Worm (Caenorhabditis elegans) whole organism, L2 larva: ENCODE measurements around the gene C27D6.1.
A peak's percentile ranks its signal among the peaks of the same experiment; 100 is the strongest.

ENCODE experiments used
- C34F6.9 ChIP-seq: fragments of 150-350 bp; optimal IDR thresholded peaks from 2 replicates; lab custom pipeline; 2014; ENCODE audit warnings: missing biosample characterization, missing genetic modification characterization
- F13H6.1 ChIP-seq: sonication (generic microtip); optimal IDR thresholded peaks from 2 replicates; lab custom pipeline; 2016; ENCODE audit warnings: missing genetic modification characterization, missing compliant biosample characterization
- R02D3.7 ChIP-seq: fragments of 150-350 bp; optimal IDR thresholded peaks from 2 replicates; lab custom pipeline; 2014; ENCODE audit warnings: missing biosample characterization, missing genetic modification characterization
- Y55F3AM.14 ChIP-seq: fragments of 200-800 bp; sonication (Bioruptor generic); optimal IDR thresholded peaks from 2 replicates; lab custom pipeline; 2018; ENCODE audit warnings: mild to moderate bottlenecking, missing genetic modification characterization, missing compliant biosample characterization
- ZK546.5 ChIP-seq: sonication (generic microtip); optimal IDR thresholded peaks from 2 replicates; lab custom pipeline; 2017; ENCODE audit warnings: missing biosample characterization, missing genetic modification characterization
- alr-1 ChIP-seq: fragments of 150-350 bp; optimal IDR thresholded peaks from 2 replicates; lab custom pipeline; 2014; ENCODE audit warnings: missing biosample characterization, missing genetic modification characterization
- aly-2 ChIP-seq: fragments of 150-350 bp; optimal IDR thresholded peaks from 2 replicates; lab custom pipeline; 2014; ENCODE audit warnings: missing biosample characterization, missing genetic modification characterization
- ama-1 ChIP-seq: fragments of 150-350 bp; optimal IDR thresholded peaks from 2 replicates; lab custom pipeline; 2018; ENCODE audit warnings: inconsistent platforms
- blmp-1 ChIP-seq: sonication (generic microtip); optimal IDR thresholded peaks from 2 replicates; lab custom pipeline; 2017; ENCODE audit warnings: missing genetic modification characterization, mild to moderate bottlenecking, missing compliant biosample characterization, antibody characterized with exemption, moderate library complexity; ENCODE audit not compliant: insufficient read depth
- ceh-16 ChIP-seq: fragments of 150-350 bp; optimal IDR thresholded peaks from 2 replicates; lab custom pipeline; 2014; ENCODE audit warnings: missing biosample characterization, missing genetic modification characterization
- ceh-82 ChIP-seq: fragments of 150-350 bp; optimal IDR thresholded peaks from 2 replicates; lab custom pipeline; 2014; ENCODE audit warnings: missing biosample characterization, missing genetic modification characterization
- crh-2 ChIP-seq: sonication (generic microtip); optimal IDR thresholded peaks from 2 replicates; lab custom pipeline; 2017; ENCODE audit warnings: missing biosample characterization, missing genetic modification characterization
- dmd-4 ChIP-seq: sonication (generic microtip); optimal IDR thresholded peaks from 2 replicates; lab custom pipeline; 2017; ENCODE audit warnings: missing biosample characterization, missing genetic modification characterization
- egl-27 ChIP-seq: sonication (generic microtip); optimal IDR thresholded peaks from 3 replicates; lab custom pipeline; 2017; ENCODE audit warnings: missing biosample characterization, missing genetic modification reagents, missing genetic modification characterization
- elt-1 ChIP-seq: fragments of 150-350 bp; optimal IDR thresholded peaks from 2 replicates; lab custom pipeline; 2014; ENCODE audit warnings: missing biosample characterization, missing genetic modification characterization
- elt-3 ChIP-seq: sonication (generic microtip); optimal IDR thresholded peaks from 2 replicates; lab custom pipeline; 2017; ENCODE audit warnings: missing biosample characterization, missing genetic modification characterization
- fos-1 ChIP-seq: fragments of 150-350 bp; optimal IDR thresholded peaks from 2 replicates; lab custom pipeline; 2014; ENCODE audit warnings: missing biosample characterization, missing genetic modification characterization
- gmeb-1 ChIP-seq: fragments of 150-350 bp; optimal IDR thresholded peaks from 2 replicates; lab custom pipeline; 2014; ENCODE audit warnings: missing biosample characterization, missing genetic modification characterization
- lin-11 ChIP-seq: fragments of 150-350 bp; sonication (generic microtip); optimal IDR thresholded peaks from 2 replicates; lab custom pipeline; 2014; ENCODE audit warnings: missing biosample characterization, missing genetic modification characterization, inconsistent platforms, mixed read lengths
- lin-13 ChIP-seq: fragments of 150-350 bp; optimal IDR thresholded peaks from 2 replicates; lab custom pipeline; 2014; ENCODE audit warnings: missing biosample characterization, missing genetic modification reagents, missing genetic modification characterization
- lin-39 ChIP-seq: fragments of 150-350 bp; optimal IDR thresholded peaks from 2 replicates; lab custom pipeline; 2014; ENCODE audit warnings: missing biosample characterization, missing genetic modification reagents, missing genetic modification characterization
- lsy-2 ChIP-seq, 2 experiments: fragments of 150-350 bp in 1 of 2; sonication (generic microtip) in 1 of 2; optimal IDR thresholded peaks; 2 replicates each; lab custom pipeline; 2014 to 2017; ENCODE audit warnings: missing biosample characterization in 2 of 2, missing genetic modification characterization in 2 of 2
- mbf-1 ChIP-seq: sonication (generic microtip); optimal IDR thresholded peaks from 2 replicates; lab custom pipeline; 2017; ENCODE audit warnings: missing biosample characterization, missing genetic modification characterization
- mdl-1 ChIP-seq, 2 experiments: fragments of 150-350 bp in 1 of 2; sonication (generic microtip) in 1 of 2; optimal IDR thresholded peaks; 2 replicates each; lab custom pipeline; 2017; ENCODE audit warnings: missing biosample characterization in 2 of 2, missing genetic modification characterization in 2 of 2
- nhr-10 ChIP-seq: sonication (generic microtip); optimal IDR thresholded peaks from 2 replicates; lab custom pipeline; 2017; ENCODE audit warnings: missing biosample characterization, missing genetic modification characterization
- nhr-129 ChIP-seq: fragments of 150-350 bp; optimal IDR thresholded peaks from 2 replicates; lab custom pipeline; 2014; ENCODE audit warnings: missing biosample characterization, missing genetic modification characterization
- nhr-21 ChIP-seq: fragments of 150-350 bp; optimal IDR thresholded peaks from 2 replicates; lab custom pipeline; 2014; ENCODE audit warnings: missing biosample characterization, missing genetic modification characterization
- nhr-23 ChIP-seq: fragments of 150-350 bp; optimal IDR thresholded peaks from 2 replicates; lab custom pipeline; 2014; ENCODE audit warnings: missing biosample characterization, missing genetic modification reagents, missing genetic modification characterization
- nhr-237 ChIP-seq: fragments of 150-350 bp; optimal IDR thresholded peaks from 2 replicates; lab custom pipeline; 2014; ENCODE audit warnings: missing biosample characterization, missing genetic modification characterization
- nhr-25 ChIP-seq: fragments of 150-350 bp; sonication (generic microtip); optimal IDR thresholded peaks from 3 replicates; lab custom pipeline; 2014; ENCODE audit warnings: missing biosample characterization, missing genetic modification characterization
- nhr-6 ChIP-seq: fragments of 150-350 bp; optimal IDR thresholded peaks from 2 replicates; lab custom pipeline; 2014; ENCODE audit warnings: missing biosample characterization, missing genetic modification characterization
- nhr-77 ChIP-seq: fragments of 150-350 bp; optimal IDR thresholded peaks from 2 replicates; lab custom pipeline; 2014; ENCODE audit warnings: missing biosample characterization, missing genetic modification characterization
- peb-1 ChIP-seq: fragments of 150-350 bp; optimal IDR thresholded peaks from 2 replicates; lab custom pipeline; 2014; ENCODE audit warnings: missing biosample characterization, missing genetic modification characterization
- sma-3 ChIP-seq: sonication (generic microtip); optimal IDR thresholded peaks from 2 replicates; lab custom pipeline; 2016; ENCODE audit warnings: missing genetic modification reagents, missing genetic modification characterization, missing compliant biosample characterization
- sma-9 ChIP-seq, 2 experiments: fragments of 150-350 bp in 1 of 2; sonication (generic microtip) in 1 of 2; optimal IDR thresholded peaks; 2 replicates each; lab custom pipeline; 2014 to 2016; ENCODE audit warnings: missing genetic modification characterization in 2 of 2, mild to moderate bottlenecking in 1 of 2, missing biosample characterization in 1 of 2, missing compliant biosample characterization in 1 of 2, missing genetic modification reagents in 1 of 2, moderate library complexity in 1 of 2
- snpc-4 ChIP-seq: fragments of 150-350 bp; optimal IDR thresholded peaks from 2 replicates; lab custom pipeline; 2014; ENCODE audit warnings: missing biosample characterization, missing genetic modification characterization
- unc-39 ChIP-seq: fragments of 150-350 bp; optimal IDR thresholded peaks from 2 replicates; lab custom pipeline; 2014; ENCODE audit warnings: missing biosample characterization, missing genetic modification characterization
- unc-55 ChIP-seq: fragments of 150-350 bp; sonication (generic microtip); optimal IDR thresholded peaks from 3 replicates; lab custom pipeline; 2014; ENCODE audit warnings: missing biosample characterization, missing genetic modification reagents, missing genetic modification characterization
- unc-62 ChIP-seq: fragments of 150-350 bp; optimal IDR thresholded peaks from 2 replicates; lab custom pipeline; 2014; ENCODE audit warnings: missing biosample characterization, missing genetic modification reagents, missing genetic modification characterization
- zag-1 ChIP-seq: fragments of 150-350 bp; optimal IDR thresholded peaks from 2 replicates; lab custom pipeline; 2014; ENCODE audit warnings: missing biosample characterization, missing genetic modification characterization
- ztf-1 ChIP-seq: fragments of 200-800 bp; sonication (Bioruptor generic); conservative IDR thresholded peaks from 2 replicates; pipeline ENCODE4 v1.3.6; 2022; ENCODE audit warnings: missing genetic modification characterization, missing compliant biosample characterization
- ztf-11 ChIP-seq: sonication (generic microtip); optimal IDR thresholded peaks from 2 replicates; lab custom pipeline; 2017; ENCODE audit warnings: missing biosample characterization, missing genetic modification characterization
- ztf-4 ChIP-seq: fragments of 150-350 bp; optimal IDR thresholded peaks from 2 replicates; lab custom pipeline; 2014; ENCODE audit warnings: missing biosample characterization, missing genetic modification characterization

Gene C27D6.1

ce11 chrII:5200205-5200604 lies 27.7 kb downstream of the C27D6.1 start:
- TF ChIP-seq snpc-4 (tag; lab: Kevin White, UChicago): peak; percentile 90

- TF ChIP-seq snpc-4 (tag; lab: Kevin White, UChicago) (peak; percentile 6), gmeb-1 (no peak), nhr-129 (tag; lab: Kevin White, UChicago) (peak; percentile 55), mbf-1 (tag; lab: Kevin White, UChicago) (no peak), nhr-77 (tag; lab: Kevin White, UChicago) (no peak), nhr-21 (tag; lab: Kevin White, UChicago) (no peak), lsy-2 (tag; optimal IDR thresholded peaks at IDR 0.05; lab: Kevin White, UChicago) (peak in 1 of 2 experiments; percentile 72), fos-1 (peak; percentile 3), C34F6.9 (tag; lab: Kevin White, UChicago) (peak; percentile 72), ztf-4 (tag; lab: Kevin White, UChicago) (no peak), unc-62 (GFP tag; lab: Kevin White, UChicago) (no peak), mdl-1 (tag; optimal IDR thresholded peaks at IDR 0.05; lab: Kevin White, UChicago) (no peak), lin-39 (tag; lab: Kevin White, UChicago) (no peak), aly-2 (tag; lab: Kevin White, UChicago) (no peak), lin-11 (no peak), Y55F3AM.14 (GFP tag; lab: Kevin White, UChicago) (no peak), sma-9 (GFP tag; optimal IDR thresholded peaks at IDR 0.05; lab: Kevin White, UChicago) (peak; percentile 33), sma-9 (tag; optimal IDR thresholded peaks at IDR 0.05; lab: Kevin White, UChicago) (no peak), unc-39 (tag; lab: Kevin White, UChicago) (no peak), zag-1 (tag; lab: Kevin White, UChicago) (no peak), blmp-1 (peak; percentile 29), dmd-4 (peak; percentile 48), sma-3 (GFP tag; lab: Kevin White, UChicago) (no peak), nhr-237 (tag; lab: Kevin White, UChicago) (no peak), nhr-6 (tag; lab: Kevin White, UChicago) (peak; percentile 51), peb-1 (tag; lab: Kevin White, UChicago) (no peak), alr-1 (tag; lab: Kevin White, UChicago) (no peak), unc-55 (GFP tag; lab: Kevin White, UChicago) (peak; percentile 49), ama-1 (lab: Kevin White, UChicago) (peak; percentile 58), ztf-11 (tag; lab: Kevin White, UChicago) (no peak), F13H6.1 (peak; percentile 60), elt-1 (tag; lab: Kevin White, UChicago) (no peak), egl-27 (tag; lab: Kevin White, UChicago) (no peak), ceh-16 (no peak), ceh-82 (tag; lab: Kevin White, UChicago) (no peak), nhr-25 (tag; lab: Kevin White, UChicago) (no peak), nhr-23 (tag; lab: Kevin White, UChicago) (no peak), lin-13 (GFP tag; lab: Kevin White, UChicago) (no peak), crh-2 (tag; lab: Kevin White, UChicago) (no peak), R02D3.7 (tag; lab: Kevin White, UChicago) (no peak), ZK546.5 (tag; lab: Kevin White, UChicago) (no peak), nhr-10 (tag; lab: Kevin White, UChicago) (no peak), ztf-1 (GFP tag; lab: Robert Waterston, UW) (no peak), elt-3 (tag; lab: Kevin White, UChicago) (no peak)
Observed at ce11 chrII:5200987-5201582, 28.5 kb downstream of the C27D6.1 start.
